Fruit fly (Drosophila melanogaster): ENCODE measurements around the gene CG5888.

DNA sequence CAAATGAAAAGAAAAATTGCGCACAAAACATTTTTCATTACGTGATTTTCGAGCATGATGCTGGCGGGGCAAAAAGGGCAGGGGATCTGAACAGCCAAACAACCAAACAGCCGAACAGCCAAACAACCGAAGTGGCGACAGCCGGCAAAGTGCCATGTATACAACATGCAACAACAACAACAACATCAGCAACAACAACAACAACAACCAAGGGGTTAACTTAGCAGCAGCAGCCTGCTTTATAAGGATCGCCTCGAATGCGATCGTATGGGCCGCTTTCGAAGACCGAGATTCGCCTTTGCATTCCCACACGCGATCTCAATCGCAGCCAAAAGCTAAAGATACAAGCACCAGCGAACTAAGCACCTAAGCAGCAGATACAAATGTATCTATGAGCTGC is 15.4 kb upstream of the CG5888 start:
- TF ChIP-seq Trl (optimal IDR thresholded peaks at IDR 0.05) (no peak), Trl (GFP tag; optimal IDR thresholded peaks at IDR 0.05) (no peak), Fer1 (GFP tag; optimal IDR thresholded peaks at IDR 0.05) (no peak), jumu (GFP tag; optimal IDR thresholded peaks at IDR 0.05) (no peak), CG11504 (tag; optimal IDR thresholded peaks at IDR 0.05) (no peak), tna (GFP tag; IDR thresholded peaks at IDR 0.05; ENCODE audit: partially characterized antibody) (no peak), HmgZ (tag; optimal IDR thresholded peaks at IDR 0.05) (no peak), kay (GFP tag; optimal IDR thresholded peaks at IDR 0.05) (no peak), CG14860 (GFP tag; IDR thresholded peaks at IDR 0.05; ENCODE audit: partially characterized antibody) (no peak), Doc3 (GFP tag; IDR thresholded peaks at IDR 0.05; ENCODE audit: partially characterized antibody) (no peak), CG10431 (GFP tag; optimal IDR thresholded peaks at IDR 0.05) (no peak), CG15601 (tag; optimal IDR thresholded peaks at IDR 0.05) (no peak), cg (GFP tag; optimal IDR thresholded peaks at IDR 0.05) (no peak)
